Worm (Caenorhabditis elegans): ENCODE measurements around the gene pac-1.
A peak's percentile ranks its signal among the peaks of the same experiment; 100 is the strongest.

Gene pac-1

DNA sequence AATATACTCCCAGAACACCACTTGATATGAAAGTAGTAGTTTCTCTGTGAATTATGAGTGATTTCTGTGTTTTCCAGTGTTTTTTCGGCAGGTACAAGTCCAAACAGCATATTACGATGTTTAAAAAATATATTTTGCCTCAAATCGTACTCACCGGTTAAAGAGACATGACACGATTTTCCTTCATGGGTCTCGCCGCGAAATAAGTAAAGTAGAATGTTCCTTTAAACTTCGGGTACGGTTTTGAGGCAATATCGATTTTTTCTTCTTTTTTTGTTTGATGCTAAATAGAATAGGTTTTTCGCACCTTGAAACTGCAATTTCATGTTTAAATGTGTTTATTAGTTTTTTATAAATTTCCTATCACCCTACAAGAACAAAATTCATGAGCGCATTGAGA is 2.9 kb upstream of the pac-1 start (continued):
- no peak for TF ChIP-seq ceh-27 (GFP tag; optimal IDR thresholded peaks at IDR 0.05)
- TF ChIP-seq egrh-3 (GFP tag; IDR thresholded peaks at IDR 0.05): no peak
- peak; percentile 87 for TF ChIP-seq lsl-1 (GFP tag; optimal IDR thresholded peaks at IDR 0.05)
- TF ChIP-seq dox-1 (GFP tag; IDR thresholded peaks at IDR 0.05): no peak
- peak; percentile 47; the same call in 1 of the 2 replicates for TF ChIP-seq D2030.7 (GFP tag; IDR thresholded peaks at IDR 0.05)
- TF ChIP-seq ceh-40 (GFP tag; IDR thresholded peaks at IDR 0.05): no peak
- TF ChIP-seq lin-35 (GFP tag; optimal IDR thresholded peaks at IDR 0.05): no peak
- no peak for TF ChIP-seq egl-44 (GFP tag; IDR thresholded peaks at IDR 0.05)
- TF ChIP-seq hmg-1.2 (GFP tag; IDR thresholded peaks at IDR 0.05): no peak
- peak; percentile 55 for TF ChIP-seq xnd-1 (tag; optimal IDR thresholded peaks at IDR 0.05)
- TF ChIP-seq F57C9.4 (tag; optimal IDR thresholded peaks at IDR 0.05): no peak
- no peak for TF ChIP-seq F52B5.7 (tag; optimal IDR thresholded peaks at IDR 0.05)
- peak; percentile 83 for TF ChIP-seq madf-6 (GFP tag; IDR thresholded peaks at IDR 0.05)
- TF ChIP-seq F57A8.1 (GFP tag; optimal IDR thresholded peaks at IDR 0.05): no peak
- TF ChIP-seq lin-40 (tag; optimal IDR thresholded peaks at IDR 0.05): no peak
- TF ChIP-seq snpc-1.1 (tag; optimal IDR thresholded peaks at IDR 0.05; ENCODE audit: insufficient read depth): no peak

DNA sequence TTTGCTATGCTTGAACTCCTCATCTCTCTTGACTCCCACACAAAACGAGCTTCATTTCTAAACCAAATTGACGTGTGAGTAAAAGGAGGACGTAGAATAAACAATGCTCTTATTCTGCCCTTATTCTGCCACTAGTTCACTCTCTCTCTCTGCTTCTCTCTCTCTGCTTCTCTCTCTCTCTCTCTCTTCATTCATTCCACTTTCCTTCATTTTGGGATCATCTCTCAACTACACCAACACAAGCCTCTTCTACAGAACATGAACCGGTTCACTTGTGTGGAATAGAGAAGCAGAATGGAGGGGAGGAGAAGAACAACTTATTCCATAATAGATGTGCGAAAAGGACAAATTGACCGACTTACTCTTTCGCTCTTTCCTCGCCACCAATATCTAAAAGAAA is 8.5 kb downstream of the pac-1 start:
- TF ChIP-seq nfyb-1 (GFP tag; IDR thresholded peaks at IDR 0.05): no peak
- no peak for TF ChIP-seq hlh-26 (GFP tag; conservative IDR thresholded peaks at IDR 0.05)
- no peak for TF ChIP-seq mel-28 (tag; optimal IDR thresholded peaks at IDR 0.05; ENCODE audit: borderline replicate concordance)
- no peak for TF ChIP-seq gei-17 (GFP tag; optimal IDR thresholded peaks at IDR 0.05)
- no peak for TF ChIP-seq K12H6.12 (tag; optimal IDR thresholded peaks at IDR 0.05)
- no peak for TF ChIP-seq hlh-12 (tag; optimal IDR thresholded peaks at IDR 0.05)
- no peak for TF ChIP-seq him-1 (tag; optimal IDR thresholded peaks at IDR 0.05)
- no peak for TF ChIP-seq ccch-3 (GFP tag; optimal IDR thresholded peaks at IDR 0.05)
- TF ChIP-seq madf-10 (tag; optimal IDR thresholded peaks at IDR 0.05): no peak
- no peak for TF ChIP-seq lsl-1 (GFP tag; optimal IDR thresholded peaks at IDR 0.05)
- no peak for TF ChIP-seq ceh-79 (tag; optimal IDR thresholded peaks at IDR 0.05)
- TF ChIP-seq F33H1.4 (GFP tag; IDR thresholded peaks at IDR 0.05): no peak
- TF ChIP-seq nfya-2 (GFP tag; IDR thresholded peaks at IDR 0.05): no peak
- no peak for TF ChIP-seq F37B4.10 (GFP tag; IDR thresholded peaks at IDR 0.05)
- no peak for TF ChIP-seq F22D6.2 (tag; optimal IDR thresholded peaks at IDR 0.05)
- no peak for TF ChIP-seq ceh-58 (GFP tag; IDR thresholded peaks at IDR 0.05)
- TF ChIP-seq repo-1 (tag; optimal IDR thresholded peaks at IDR 0.05): no peak

DNA sequence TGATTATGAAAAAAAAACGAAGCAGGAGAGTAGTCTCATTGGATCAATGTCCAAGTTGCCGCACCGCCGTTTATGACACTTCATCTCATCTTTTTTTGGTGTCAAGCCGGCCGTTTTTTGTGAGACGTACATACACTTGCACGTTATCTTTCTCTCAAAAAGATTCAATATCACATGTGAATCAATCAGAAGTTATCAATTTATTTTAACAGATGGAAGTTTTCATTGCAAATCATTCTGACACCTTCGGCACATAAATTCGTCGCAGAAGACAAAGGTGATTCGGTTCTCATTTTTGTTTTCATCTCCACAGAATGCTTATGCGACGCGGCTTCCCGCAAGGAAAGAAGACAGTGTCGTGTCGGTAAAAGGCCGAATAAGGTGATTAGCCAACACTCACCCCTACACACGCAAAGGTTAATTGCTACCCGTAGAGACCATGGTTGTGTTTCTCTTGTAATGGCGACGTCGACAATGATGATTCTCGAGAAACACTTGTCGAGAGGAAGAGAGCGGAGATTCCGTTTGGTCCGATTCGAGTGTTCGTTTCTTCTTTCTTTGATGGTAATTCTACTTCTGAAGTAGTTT is 9.5 kb downstream of the pac-1 start:
- TF ChIP-seq ceh-100 (GFP tag; IDR thresholded peaks at IDR 0.05) (no peak), rec-8 (tag; optimal IDR thresholded peaks at IDR 0.05) (no peak), lin-35 (GFP tag; optimal IDR thresholded peaks at IDR 0.05) (no peak), nhr-27 (tag; optimal IDR thresholded peaks at IDR 0.05) (no peak), lsy-27 (tag; optimal IDR thresholded peaks at IDR 0.05; ENCODE audit: borderline replicate concordance, insufficient read depth) (no peak), ztf-6 (GFP tag; IDR thresholded peaks at IDR 0.05) (no peak), rpc-1 (optimal IDR thresholded peaks at IDR 0.05) (no peak), rpc-1 (tag; optimal IDR thresholded peaks at IDR 0.05) (no peak), ceh-58 (GFP tag; IDR thresholded peaks at IDR 0.05) (no peak), ceh-91 (GFP tag; IDR thresholded peaks at IDR 0.05) (no peak)

Data from whole organism, young adult.